Fruit fly (Drosophila melanogaster) whole organism, embryonic: ENCODE results near the gene CG13766.

Source experiments
- Ada2b ChIP-seq: fragments of 200-800 bp; sonication (Bioruptor generic); IDR thresholded peaks from 2 replicates; pipeline ENCODE4 v1.3.6; 2022; ENCODE audit warnings: missing biosample characterization, missing genetic modification characterization
- Bgb ChIP-seq: fragments of 200-800 bp; sonication (Bioruptor generic); IDR thresholded peaks from 2 replicates; pipeline ENCODE4 v1.3.6; 2022; ENCODE audit warnings: missing biosample characterization, missing genetic modification characterization; ENCODE audit not compliant: partially characterized antibody
- BtbVII ChIP-seq: fragments of 200-800 bp; sonication (Bioruptor generic); optimal IDR thresholded peaks from 3 replicates; lab custom pipeline; 2017; ENCODE audit warnings: missing biosample characterization, mild to moderate bottlenecking, missing genetic modification characterization
- CG1024 ChIP-seq: fragments of 200-800 bp; sonication (Bioruptor generic); IDR thresholded peaks from 2 replicates; pipeline ENCODE4 v1.3.6; 2022; ENCODE audit warnings: missing biosample characterization, missing genetic modification characterization
- CG11560 ChIP-seq: fragments of 200-800 bp; sonication (Bioruptor generic); IDR thresholded peaks from 3 replicates; pipeline ENCODE4 v1.3.6; 2022; ENCODE audit warnings: missing biosample characterization, missing genetic modification characterization
- CG12104 ChIP-seq: fragments of 200-800 bp; sonication (Bioruptor generic); optimal IDR thresholded peaks from 3 replicates; lab custom pipeline; 2016; ENCODE audit warnings: missing biosample characterization, missing genetic modification characterization
- CG14014 ChIP-seq: fragments of 200-800 bp; sonication (Bioruptor generic); IDR thresholded peaks from 2 replicates; pipeline ENCODE4 v1.3.6; 2022; ENCODE audit warnings: missing biosample characterization, missing genetic modification characterization
- CG1602 ChIP-seq: fragments of 200-800 bp; sonication (Bioruptor generic); optimal IDR thresholded peaks from 3 replicates; lab custom pipeline; 2016; ENCODE audit warnings: missing biosample characterization, missing genetic modification characterization
- CG1603 ChIP-seq: fragments of 200-800 bp; sonication (Bioruptor generic); optimal IDR thresholded peaks from 2 replicates; lab custom pipeline; 2019; ENCODE audit warnings: missing biosample characterization, mild to moderate bottlenecking, missing genetic modification characterization, moderate library complexity
- CG17186 ChIP-seq: fragments of 200-800 bp; sonication (Bioruptor generic); optimal IDR thresholded peaks from 3 replicates; lab custom pipeline; 2017; ENCODE audit warnings: missing biosample characterization, missing genetic modification reagents, missing genetic modification characterization
- CG17361 ChIP-seq: fragments of 200-800 bp; sonication (Bioruptor generic); IDR thresholded peaks from 3 replicates; pipeline ENCODE4 v1.3.6; 2022; ENCODE audit warnings: missing biosample characterization, missing genetic modification characterization
- CG17612 ChIP-seq: fragments of 200-800 bp; sonication (Bioruptor generic); IDR thresholded peaks from 2 replicates; pipeline ENCODE4 v1.3.6; 2022; ENCODE audit warnings: missing biosample characterization, missing genetic modification characterization
- CG2678 ChIP-seq: fragments of 200-800 bp; sonication (Bioruptor generic); optimal IDR thresholded peaks from 3 replicates; lab custom pipeline; 2019; ENCODE audit warnings: missing biosample characterization, mild to moderate bottlenecking, missing genetic modification characterization, moderate library complexity
- CG30403 ChIP-seq: fragments of 200-800 bp; sonication (Bioruptor generic); optimal IDR thresholded peaks from 3 replicates; lab custom pipeline; 2016; ENCODE audit warnings: missing biosample characterization, missing genetic modification characterization
- CG4820 ChIP-seq: fragments of 200-800 bp; sonication (Bioruptor generic); optimal IDR thresholded peaks from 3 replicates; lab custom pipeline; 2016; ENCODE audit warnings: missing biosample characterization, missing genetic modification characterization
- CG5953 ChIP-seq: fragments of 200-800 bp; sonication (Bioruptor generic); IDR thresholded peaks from 2 replicates; pipeline ENCODE4 v1.3.6; 2022; ENCODE audit warnings: missing biosample characterization, missing genetic modification characterization
- CG7271 ChIP-seq: fragments of 200-800 bp; sonication (Bioruptor generic); optimal IDR thresholded peaks from 2 replicates; lab custom pipeline; 2018; ENCODE audit warnings: missing biosample characterization, mild to moderate bottlenecking, missing genetic modification characterization, moderate library complexity
- CG7963 ChIP-seq: fragments of 200-800 bp; sonication (Bioruptor generic); IDR thresholded peaks from 3 replicates; pipeline ENCODE4 v1.3.6; 2022; ENCODE audit warnings: missing biosample characterization, missing genetic modification characterization; ENCODE audit not compliant: partially characterized antibody
- CG8290 ChIP-seq, 3 experiments: fragments of 200-800 bp; sonication (Bioruptor generic); optimal IDR thresholded peaks; 2 replicates each; lab custom pipeline; 2016 to 2019; ENCODE audit warnings: missing biosample characterization in 3 of 3, missing genetic modification characterization in 3 of 3, mild to moderate bottlenecking in 2 of 3, moderate library complexity in 1 of 3
- Chrac-16 ChIP-seq: fragments of 200-800 bp; sonication (Bioruptor generic); optimal IDR thresholded peaks from 3 replicates; lab custom pipeline; 2016; ENCODE audit warnings: missing biosample characterization, missing genetic modification characterization
- Dek ChIP-seq: fragments of 200-800 bp; sonication (Bioruptor generic); optimal IDR thresholded peaks from 3 replicates; lab custom pipeline; 2019; ENCODE audit warnings: missing biosample characterization, mild to moderate bottlenecking, missing genetic modification characterization, moderate library complexity
- Fer2 ChIP-seq: fragments of 200-800 bp; sonication (Bioruptor generic); optimal IDR thresholded peaks from 2 replicates; lab custom pipeline; 2018; ENCODE audit warnings: missing biosample characterization, mild to moderate bottlenecking, missing genetic modification characterization, moderate library complexity
- Fer3 ChIP-seq: fragments of 200-800 bp; sonication (Bioruptor generic); optimal IDR thresholded peaks from 2 replicates; lab custom pipeline; 2018; ENCODE audit warnings: missing biosample characterization, mild to moderate bottlenecking, missing genetic modification characterization, moderate library complexity
- Gug ChIP-seq: fragments of 200-800 bp; sonication (Bioruptor generic); IDR thresholded peaks from 4 replicates; pipeline ENCODE4 v1.3.6; 2022; ENCODE audit warnings: missing biosample characterization, missing genetic modification characterization
- HLH3B ChIP-seq: fragments of 200-800 bp; sonication (Bioruptor generic); IDR thresholded peaks from 2 replicates; pipeline ENCODE4 v1.3.6; 2022; ENCODE audit warnings: missing biosample characterization, missing genetic modification characterization
- Hey ChIP-seq: fragments of 200-800 bp; sonication (Bioruptor generic); optimal IDR thresholded peaks from 3 replicates; lab custom pipeline; 2018; ENCODE audit warnings: missing biosample characterization, mild to moderate bottlenecking, missing genetic modification characterization
- Hr51 ChIP-seq, 2 experiments: fragments of 200-800 bp; sonication (Bioruptor generic); optimal IDR thresholded peaks; 2 replicates in 1 of 2; 3 replicates in 1 of 2; lab custom pipeline; 2016 to 2018; ENCODE audit warnings: missing biosample characterization in 2 of 2, missing genetic modification characterization in 2 of 2, mild to moderate bottlenecking in 1 of 2, moderate library complexity in 1 of 2
- MESR4 ChIP-seq: fragments of 200-800 bp; sonication (Bioruptor generic); optimal IDR thresholded peaks from 2 replicates; lab custom pipeline; 2018; ENCODE audit warnings: missing biosample characterization, mild to moderate bottlenecking, missing genetic modification characterization, moderate library complexity
- Med ChIP-seq: fragments of 200-800 bp; sonication (Bioruptor generic); peaks from one replicate; lab custom pipeline; 2016; ENCODE audit warnings: missing biosample characterization, missing genetic modification characterization, mild to moderate bottlenecking, inconsistent platforms, moderate library complexity
- NK7.1 ChIP-seq: fragments of 200-800 bp; sonication (Bioruptor generic); optimal IDR thresholded peaks from 3 replicates; lab custom pipeline; 2016; ENCODE audit warnings: missing biosample characterization, missing genetic modification characterization
- Nf-YA ChIP-seq: fragments of 200-800 bp; sonication (Bioruptor generic); IDR thresholded peaks from 2 replicates; pipeline ENCODE4 v1.3.6; 2022; ENCODE audit warnings: missing biosample characterization, missing genetic modification characterization
- Nf-YC ChIP-seq: fragments of 200-800 bp; optimal IDR thresholded peaks from 3 replicates; lab custom pipeline; 2019; ENCODE audit warnings: missing biosample characterization, mild to moderate bottlenecking, missing genetic modification characterization, moderate library complexity
- Six4 ChIP-seq: fragments of 200-800 bp; sonication (Bioruptor generic); optimal IDR thresholded peaks from 2 replicates; lab custom pipeline; 2016; ENCODE audit warnings: missing biosample characterization, missing genetic modification characterization
- ato ChIP-seq: fragments of 200-800 bp; sonication (Bioruptor generic); IDR thresholded peaks from 2 replicates; pipeline ENCODE4 v1.3.6; 2022; ENCODE audit warnings: missing biosample characterization, missing genetic modification characterization; ENCODE audit not compliant: partially characterized antibody
- bcd ChIP-seq: fragments of 200-800 bp; sonication (Bioruptor generic); optimal IDR thresholded peaks from 2 replicates; lab custom pipeline; 2017; ENCODE audit warnings: missing biosample characterization, mild to moderate bottlenecking, missing genetic modification characterization
- cad ChIP-seq: fragments of >200 bp; optimal IDR thresholded peaks from 2 replicates; lab custom pipeline; 2017; ENCODE audit warnings: missing biosample characterization, missing genetic modification characterization
- disco-r ChIP-seq: fragments of 200-800 bp; sonication (Bioruptor generic); optimal IDR thresholded peaks from 2 replicates; lab custom pipeline; 2016; ENCODE audit warnings: missing biosample characterization, missing genetic modification characterization
- emc ChIP-seq: fragments of 200-800 bp; sonication (Bioruptor generic); optimal IDR thresholded peaks from 2 replicates; lab custom pipeline; 2016; ENCODE audit warnings: missing biosample characterization, missing genetic modification characterization
- esg ChIP-seq: fragments of 200-800 bp; sonication (Bioruptor generic); conservative IDR thresholded peaks from 2 replicates; pipeline ENCODE4 v1.3.6; 2022; ENCODE audit warnings: missing biosample characterization, missing genetic modification characterization
- fd96Cb ChIP-seq: fragments of 200-800 bp; sonication (Bioruptor generic); optimal IDR thresholded peaks from 2 replicates; lab custom pipeline; 2018; ENCODE audit warnings: missing biosample characterization, mild to moderate bottlenecking, missing genetic modification characterization, moderate library complexity
- fu2 ChIP-seq: fragments of 200-800 bp; sonication (Bioruptor generic); optimal IDR thresholded peaks from 2 replicates; lab custom pipeline; 2016; ENCODE audit warnings: missing biosample characterization, missing genetic modification characterization
- gce ChIP-seq: fragments of 200-800 bp; sonication (Bioruptor generic); IDR thresholded peaks from 3 replicates; pipeline ENCODE4 v1.3.6; 2022; ENCODE audit warnings: missing biosample characterization, missing genetic modification characterization
- hbn ChIP-seq: fragments of 200-800 bp; sonication (Bioruptor generic); IDR thresholded peaks from 2 replicates; pipeline ENCODE4 v1.3.6; 2022; ENCODE audit warnings: missing biosample characterization, missing genetic modification characterization; ENCODE audit not compliant: partially characterized antibody
- jigr1 ChIP-seq: fragments of 200-800 bp; sonication (Bioruptor generic); IDR thresholded peaks from 3 replicates; pipeline ENCODE4 v1.3.6; 2022; ENCODE audit warnings: missing biosample characterization, missing genetic modification characterization
- kah ChIP-seq: fragments of 200-800 bp; sonication (Bioruptor generic); optimal IDR thresholded peaks from 2 replicates; lab custom pipeline; 2018; ENCODE audit warnings: missing biosample characterization, mild to moderate bottlenecking, missing genetic modification characterization
- lmd ChIP-seq: fragments of 200-800 bp; sonication (Bioruptor generic); IDR thresholded peaks from 2 replicates; pipeline ENCODE4 v1.3.6; 2022; ENCODE audit warnings: missing biosample characterization, missing genetic modification characterization
- sob ChIP-seq: fragments of 200-800 bp; sonication (Bioruptor generic); IDR thresholded peaks from 2 replicates; pipeline ENCODE4 v1.3.6; 2022; ENCODE audit warnings: missing biosample characterization, missing genetic modification characterization
- unpg ChIP-seq: fragments of 200-800 bp; sonication (Bioruptor generic); optimal IDR thresholded peaks from 3 replicates; lab custom pipeline; 2018; ENCODE audit warnings: missing biosample characterization, mild to moderate bottlenecking, missing genetic modification characterization, moderate library complexity
- zfh1 ChIP-seq: fragments of 200-800 bp; sonication (Bioruptor generic); IDR thresholded peaks from 3 replicates; pipeline ENCODE4 v1.3.6; 2022; ENCODE audit warnings: missing biosample characterization, missing genetic modification characterization
- zfh2 ChIP-seq: fragments of 200-800 bp; sonication (Bioruptor generic); optimal IDR thresholded peaks from 2 replicates; lab custom pipeline; 2016; ENCODE audit warnings: missing biosample characterization, missing genetic modification characterization

The CG13766 gene

dm6 chr2L:6612477-6613004 is 46.6 kb upstream of the CG13766 start (continued):
- TF ChIP-seq BtbVII (GFP tag; lab: Kevin White, UChicago) (peak; percentile 100), NK7.1 (GFP tag; lab: Kevin White, UChicago) (peak; percentile 100), hbn (GFP tag; lab: Robert Waterston, UW) (no peak), CG17361 (GFP tag; lab: Robert Waterston, UW) (peak; percentile 100), CG1602 (GFP tag; lab: Kevin White, UChicago) (peak; percentile 100), cad (peak; percentile 5), gce (GFP tag; lab: Robert Waterston, UW) (peak; percentile 100), disco-r (GFP tag; lab: Kevin White, UChicago) (peak; percentile 100), CG5953 (GFP tag; lab: Robert Waterston, UW) (peak; percentile 100), Ada2b (GFP tag; lab: Robert Waterston, UW) (peak; percentile 100), zfh2 (GFP tag; lab: Kevin White, UChicago) (peak; percentile 100), Chrac-16 (peak; percentile 100), Fer2 (tag; lab: Kevin White, UChicago) (peak; percentile 100), zfh1 (GFP tag; lab: Robert Waterston, UW) (peak; percentile 100), fu2 (GFP tag; lab: Kevin White, UChicago) (peak; percentile 100), Six4 (GFP tag; lab: Kevin White, UChicago) (peak; percentile 100), CG17612 (GFP tag; lab: Robert Waterston, UW) (peak; percentile 100), CG30403 (peak; percentile 100), CG1603 (tag; lab: Kevin White, UChicago) (peak; percentile 100), esg (GFP tag; lab: Robert Waterston, UW) (peak; percentile 100), lmd (peak; percentile 100), kah (peak; percentile 100), jigr1 (GFP tag; lab: Robert Waterston, UW) (peak; percentile 100), ato (GFP tag; lab: Robert Waterston, UW) (peak; percentile 70; the same call in 1 of the 2 replicates), Gug (GFP tag; lab: Robert Waterston, UW) (peak; percentile 100), MESR4 (GFP tag; lab: Kevin White, UChicago) (peak; percentile 99), Hr51 (GFP tag; optimal IDR thresholded peaks at IDR 0.05; lab: Kevin White, UChicago) (peak; percentile 100), Bgb (peak; percentile 51), CG12104 (GFP tag; lab: Kevin White, UChicago) (peak; percentile 100), bcd (GFP tag; lab: Kevin White, UChicago) (peak; percentile 100), CG4820 (GFP tag; lab: Kevin White, UChicago) (peak; percentile 100), CG17186 (GFP tag; lab: Kevin White, UChicago) (peak; percentile 98), CG11560 (peak; percentile 97), Nf-YC (tag; lab: Kevin White, UChicago) (peak; percentile 97), emc (GFP tag; lab: Kevin White, UChicago) (peak; percentile 100), CG8290 (GFP tag; optimal IDR thresholded peaks at IDR 0.05; lab: Kevin White, UChicago) (peak; percentile 100), CG8290 (tag; optimal IDR thresholded peaks at IDR 0.05; lab: Kevin White, UChicago) (peak; percentile 100), unpg (GFP tag; lab: Kevin White, UChicago) (peak; percentile 100), sob (GFP tag; lab: Robert Waterston, UW) (peak; percentile 100), Nf-YA (GFP tag; lab: Robert Waterston, UW) (peak; percentile 100), CG2678 (tag; lab: Kevin White, UChicago) (peak; percentile 100), Med (GFP tag; lab: Kevin White, UChicago) (peak; percentile 100), CG1024 (peak; percentile 99), Fer3 (tag; lab: Kevin White, UChicago) (peak; percentile 100), CG14014 (GFP tag; lab: Robert Waterston, UW) (peak; percentile 100), CG7963 (peak; percentile 18; the same call in 1 of the 3 replicates), Hey (tag; lab: Kevin White, UChicago) (peak; percentile 100), CG7271 (tag; lab: Kevin White, UChicago) (peak; percentile 99), Dek (tag; lab: Kevin White, UChicago) (peak; percentile 100), HLH3B (GFP tag; lab: Robert Waterston, UW) (peak; percentile 100), fd96Cb (tag; lab: Kevin White, UChicago) (peak; percentile 100)
